Worm (Caenorhabditis elegans) whole organism, L3 larva: Measurements from ENCODE around the gene C06G1.1.

ENCODE experiments used
- R02D3.7 ChIP-seq: fragments of 150-350 bp; optimal IDR thresholded peaks from 2 replicates; lab custom pipeline; 2014; ENCODE audit warnings: missing biosample characterization, missing genetic modification characterization
- ZK546.5 ChIP-seq: sonication (generic microtip); optimal IDR thresholded peaks from 2 replicates; lab custom pipeline; 2017; ENCODE audit warnings: missing biosample characterization, missing genetic modification characterization
- aly-2 ChIP-seq: fragments of 150-350 bp; optimal IDR thresholded peaks from 2 replicates; lab custom pipeline; 2014; ENCODE audit warnings: missing biosample characterization, missing genetic modification characterization
- ama-1 ChIP-seq: fragments of 150-350 bp; optimal IDR thresholded peaks from 2 replicates; lab custom pipeline; 2018
- ceh-16 ChIP-seq: sonication (generic microtip); optimal IDR thresholded peaks from 2 replicates; lab custom pipeline; 2017; ENCODE audit warnings: missing biosample characterization, missing genetic modification characterization
- ceh-28 ChIP-seq: fragments of 150-350 bp; optimal IDR thresholded peaks from 2 replicates; lab custom pipeline; 2014; ENCODE audit warnings: missing biosample characterization, missing genetic modification reagents, missing genetic modification characterization
- ceh-82 ChIP-seq: fragments of 150-350 bp; optimal IDR thresholded peaks from 2 replicates; lab custom pipeline; 2014; ENCODE audit warnings: missing biosample characterization, missing genetic modification characterization
- ceh-9 ChIP-seq: sonication (generic microtip); optimal IDR thresholded peaks from 2 replicates; lab custom pipeline; 2018; ENCODE audit warnings: missing biosample characterization, missing genetic modification characterization
- daf-12 ChIP-seq: fragments of 150-350 bp; optimal IDR thresholded peaks from 2 replicates; lab custom pipeline; 2014; ENCODE audit warnings: missing biosample characterization, missing genetic modification reagents, missing genetic modification characterization
- egl-27 ChIP-seq: sonication (generic microtip); optimal IDR thresholded peaks from 4 replicates; lab custom pipeline; 2017; ENCODE audit warnings: missing biosample characterization, missing genetic modification reagents, missing genetic modification characterization
- egl-5 ChIP-seq: fragments of 150-350 bp; optimal IDR thresholded peaks from 2 replicates; lab custom pipeline; 2017; ENCODE audit warnings: missing biosample characterization, missing genetic modification reagents, missing genetic modification characterization, inconsistent platforms
- elt-1 ChIP-seq: fragments of 150-350 bp; optimal IDR thresholded peaks from 2 replicates; lab custom pipeline; 2014; ENCODE audit warnings: missing biosample characterization, missing genetic modification characterization
- elt-2 ChIP-seq: sonication (generic microtip); optimal IDR thresholded peaks from 2 replicates; lab custom pipeline; 2016; ENCODE audit warnings: missing genetic modification reagents, mild to moderate bottlenecking, missing genetic modification characterization, missing compliant biosample characterization
- elt-3 ChIP-seq, 3 experiments: fragments of 150-350 bp in 1 of 3; sonication (generic microtip) in 2 of 3; optimal IDR thresholded peaks; 2 replicates in 2 of 3; 4 replicates in 1 of 3; lab custom pipeline; 2014 to 2017; ENCODE audit warnings: missing biosample characterization in 3 of 3, missing genetic modification characterization in 3 of 3
- eor-1 ChIP-seq, 2 experiments: fragments of 150-350 bp; optimal IDR thresholded peaks; 2 replicates each; lab custom pipeline; 2014 to 2018; ENCODE audit warnings: missing biosample characterization in 2 of 2, missing genetic modification characterization in 2 of 2
- fkh-10 ChIP-seq: sonication (generic microtip); optimal IDR thresholded peaks from 2 replicates; lab custom pipeline; 2017; ENCODE audit warnings: missing biosample characterization, missing genetic modification reagents, missing genetic modification characterization
- fkh-2 ChIP-seq: fragments of 150-350 bp; optimal IDR thresholded peaks from 2 replicates; lab custom pipeline; 2014; ENCODE audit warnings: missing biosample characterization, missing genetic modification reagents, missing genetic modification characterization
- fos-1 ChIP-seq: fragments of 150-350 bp; optimal IDR thresholded peaks from 2 replicates; lab custom pipeline; 2014; ENCODE audit warnings: missing biosample characterization, missing genetic modification characterization
- hmg-11 ChIP-seq: sonication (generic microtip); optimal IDR thresholded peaks from 2 replicates; lab custom pipeline; 2016; ENCODE audit warnings: missing genetic modification characterization, missing compliant biosample characterization
- jun-1 ChIP-seq: fragments of 150-350 bp; optimal IDR thresholded peaks from 2 replicates; lab custom pipeline; 2014; ENCODE audit warnings: missing biosample characterization, missing genetic modification reagents, missing genetic modification characterization
- lin-15B ChIP-seq: fragments of 150-350 bp; optimal IDR thresholded peaks from 2 replicates; lab custom pipeline; 2014; ENCODE audit warnings: missing biosample characterization, missing genetic modification characterization
- lin-39 ChIP-seq: fragments of 150-350 bp; optimal IDR thresholded peaks from 2 replicates; lab custom pipeline; 2018; ENCODE audit warnings: missing biosample characterization, missing genetic modification reagents, missing genetic modification characterization
- lsy-12 ChIP-seq: sonication (generic microtip); optimal IDR thresholded peaks from 2 replicates; lab custom pipeline; 2016; ENCODE audit warnings: mild to moderate bottlenecking, missing genetic modification characterization, missing compliant biosample characterization
- mdl-1 ChIP-seq: fragments of 150-350 bp; optimal IDR thresholded peaks from 2 replicates; lab custom pipeline; 2014; ENCODE audit warnings: missing biosample characterization, missing genetic modification characterization
- mml-1 ChIP-seq: fragments of 150-350 bp; sonication (generic microtip); optimal IDR thresholded peaks from 3 replicates; lab custom pipeline; 2014; ENCODE audit warnings: missing biosample characterization, missing genetic modification characterization
- nfya-1 ChIP-seq: sonication (generic microtip); optimal IDR thresholded peaks from 2 replicates; lab custom pipeline; 2017; ENCODE audit warnings: missing genetic modification characterization, mild to moderate bottlenecking, missing compliant biosample characterization, antibody characterized with exemption, moderate library complexity; ENCODE audit not compliant: insufficient read depth
- nhr-11 ChIP-seq: fragments of 150-350 bp; optimal IDR thresholded peaks from 2 replicates; lab custom pipeline; 2014; ENCODE audit warnings: missing biosample characterization, missing genetic modification characterization
- nhr-12 ChIP-seq: fragments of 150-350 bp; optimal IDR thresholded peaks from 2 replicates; lab custom pipeline; 2014; ENCODE audit warnings: missing biosample characterization, missing genetic modification characterization
- nhr-23 ChIP-seq: fragments of 150-350 bp; optimal IDR thresholded peaks from 2 replicates; lab custom pipeline; 2014; ENCODE audit warnings: missing biosample characterization, missing genetic modification reagents, missing genetic modification characterization
- nhr-237 ChIP-seq: fragments of 150-350 bp; optimal IDR thresholded peaks from 2 replicates; lab custom pipeline; 2014; ENCODE audit warnings: missing biosample characterization, missing genetic modification characterization
- nhr-25 ChIP-seq: sonication (generic microtip); optimal IDR thresholded peaks from 2 replicates; lab custom pipeline; 2017; ENCODE audit warnings: missing biosample characterization, missing genetic modification characterization
- nhr-28 ChIP-seq: fragments of 150-350 bp; optimal IDR thresholded peaks from 2 replicates; lab custom pipeline; 2014; ENCODE audit warnings: missing biosample characterization, missing genetic modification characterization
- nhr-43 ChIP-seq: sonication (generic microtip); optimal IDR thresholded peaks from 2 replicates; lab custom pipeline; 2016; ENCODE audit warnings: mild to moderate bottlenecking, missing genetic modification characterization, missing compliant biosample characterization; ENCODE audit not compliant: poor library complexity, severe bottlenecking
- nhr-67 ChIP-seq: fragments of 150-350 bp; optimal IDR thresholded peaks from 2 replicates; lab custom pipeline; 2014; ENCODE audit warnings: missing biosample characterization, missing genetic modification characterization
- nhr-76 ChIP-seq: fragments of 150-350 bp; sonication (generic microtip); optimal IDR thresholded peaks from 5 replicates; lab custom pipeline; 2014; ENCODE audit warnings: missing biosample characterization, missing genetic modification characterization
- nhr-77 ChIP-seq: fragments of 150-350 bp; optimal IDR thresholded peaks from 2 replicates; lab custom pipeline; 2014; ENCODE audit warnings: missing biosample characterization, missing genetic modification characterization
- pha-4 ChIP-seq: fragments of 150-350 bp; optimal IDR thresholded peaks from 2 replicates; lab custom pipeline; 2014; ENCODE audit warnings: missing biosample characterization, missing genetic modification reagents, missing genetic modification characterization
- pqm-1 ChIP-seq: fragments of 150-350 bp; optimal IDR thresholded peaks from 2 replicates; lab custom pipeline; 2017; ENCODE audit warnings: missing biosample characterization, missing genetic modification characterization, inconsistent platforms
- sea-2 ChIP-seq: fragments of 150-350 bp; sonication (generic microtip); optimal IDR thresholded peaks from 4 replicates; lab custom pipeline; 2014; ENCODE audit warnings: missing biosample characterization, missing genetic modification reagents, missing genetic modification characterization
- skn-1 ChIP-seq: fragments of 150-350 bp; optimal IDR thresholded peaks from 2 replicates; lab custom pipeline; 2014; ENCODE audit warnings: missing biosample characterization, missing genetic modification characterization
- snpc-4 ChIP-seq: fragments of 150-350 bp; optimal IDR thresholded peaks from 2 replicates; lab custom pipeline; 2014; ENCODE audit warnings: missing biosample characterization, missing genetic modification characterization
- tbx-2 ChIP-seq: sonication (generic microtip); optimal IDR thresholded peaks from 2 replicates; lab custom pipeline; 2016; ENCODE audit warnings: mild to moderate bottlenecking, missing genetic modification characterization, missing compliant biosample characterization
- unc-62 ChIP-seq: fragments of 150-350 bp; sonication (generic microtip); optimal IDR thresholded peaks from 4 replicates; lab custom pipeline; 2014; ENCODE audit warnings: missing biosample characterization, missing genetic modification reagents, missing genetic modification characterization
- zag-1 ChIP-seq: fragments of 150-350 bp; optimal IDR thresholded peaks from 2 replicates; lab custom pipeline; 2014; ENCODE audit warnings: missing biosample characterization, missing genetic modification characterization
- ztf-11 ChIP-seq: fragments of 150-350 bp; optimal IDR thresholded peaks from 2 replicates; lab custom pipeline; 2014; ENCODE audit warnings: missing biosample characterization, missing genetic modification characterization
- ztf-4 ChIP-seq: fragments of 150-350 bp; optimal IDR thresholded peaks from 2 replicates; lab custom pipeline; 2014; ENCODE audit warnings: missing biosample characterization, missing genetic modification characterization

Gene C06G1.1

ce11 chrX:16629773-16630172 lies 3.4 kb upstream of the C06G1.1 start:
- TF ChIP-seq nhr-25 (tag; lab: Kevin White, UChicago) (peak; percentile 32), mdl-1 (tag; lab: Kevin White, UChicago) (no peak)

ce11 chrX:16631847-16632246 lies 1.3 kb upstream of the C06G1.1 start:
- TF ChIP-seq nhr-237 (tag; lab: Kevin White, UChicago), result no peak
- no peak for TF ChIP-seq nhr-23
- no peak for TF ChIP-seq nhr-43 (tag; lab: Kevin White, UChicago)
- TF ChIP-seq R02D3.7 (tag; lab: Kevin White, UChicago), result no peak
- no peak for TF ChIP-seq lin-15B (tag; lab: Kevin White, UChicago)
- TF ChIP-seq ceh-9, result no peak
- no peak for TF ChIP-seq tbx-2

DNA sequence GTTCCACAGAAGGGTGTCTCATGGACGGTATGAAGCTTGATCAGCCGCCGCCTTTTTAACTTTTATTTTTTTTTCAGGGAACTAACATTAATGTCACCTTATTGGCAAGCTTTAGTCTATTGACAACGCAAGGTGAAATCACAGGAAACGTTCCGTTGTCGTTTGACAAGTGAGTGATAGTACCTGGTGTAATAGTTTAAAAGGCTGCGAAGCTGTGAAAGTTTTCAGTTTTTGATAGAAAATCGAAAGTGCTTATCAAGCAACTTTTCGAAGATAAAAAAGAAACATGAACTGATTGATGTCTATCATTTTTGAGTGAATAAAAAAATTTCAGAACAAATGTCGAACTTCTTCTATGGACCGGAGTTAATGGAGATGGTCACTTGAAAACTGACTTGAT lies 951 bp downstream of the C06G1.1 start:
- TF ChIP-seq fkh-10 (GFP tag; lab: Kevin White, UChicago) (no peak), nhr-43 (tag; lab: Kevin White, UChicago) (no peak), fkh-2 (tag; lab: Kevin White, UChicago) (no peak), fos-1 (tag; lab: Kevin White, UChicago) (no peak), ztf-11 (tag; lab: Kevin White, UChicago) (no peak), egl-5 (tag; lab: Kevin White, UChicago) (no peak), ama-1 (lab: Kevin White, UChicago) (no peak), daf-12 (tag; lab: Kevin White, UChicago) (no peak)

ce11 chrX:16634708-16635107 lies 1.6 kb downstream of the C06G1.1 start:
- TF ChIP-seq nhr-67 (tag; lab: Kevin White, UChicago), result no peak
- peak; percentile 12 for TF ChIP-seq lin-15B (tag; lab: Kevin White, UChicago)
- TF ChIP-seq pqm-1 (tag; lab: Kevin White, UChicago), result peak; percentile 61
- peak; percentile 68 for TF ChIP-seq skn-1
- TF ChIP-seq ama-1 (lab: Kevin White, UChicago), result peak; percentile 21
- peak; percentile 54 for TF ChIP-seq sea-2 (GFP tag; lab: Kevin White, UChicago)
- no peak for TF ChIP-seq daf-12 (tag; lab: Kevin White, UChicago)
- TF ChIP-seq tbx-2, result peak; percentile 67
- TF ChIP-seq unc-62 (GFP tag; lab: Kevin White, UChicago), result no peak
- TF ChIP-seq ztf-4 (tag; lab: Kevin White, UChicago), result no peak
- no peak for TF ChIP-seq fkh-10 (GFP tag; lab: Kevin White, UChicago)
- TF ChIP-seq ceh-16 (tag; lab: Kevin White, UChicago), result no peak
- TF ChIP-seq nhr-237 (tag; lab: Kevin White, UChicago), result no peak
- peak; percentile 72 for TF ChIP-seq egl-5 (tag; lab: Kevin White, UChicago)
- no peak for TF ChIP-seq nhr-28 (tag; lab: Kevin White, UChicago)
- peak; percentile 66 for TF ChIP-seq nfya-1 (tag; lab: Kevin White, UChicago)
- no peak for TF ChIP-seq aly-2 (tag; lab: Kevin White, UChicago)
- peak; percentile 38 for TF ChIP-seq nhr-11
- peak; percentile 84 for TF ChIP-seq pha-4 (tag; lab: Kevin White, UChicago)
- TF ChIP-seq ceh-9, result no peak
- peak; percentile 80 for TF ChIP-seq hmg-11
- peak; percentile 41 for TF ChIP-seq snpc-4 (tag; lab: Kevin White, UChicago)
- peak; percentile 29 for TF ChIP-seq egl-27 (tag; lab: Kevin White, UChicago)
- TF ChIP-seq R02D3.7 (tag; lab: Kevin White, UChicago), result peak; percentile 8
- TF ChIP-seq lsy-12 (tag; lab: Kevin White, UChicago), result peak; percentile 78
- peak; percentile 25 for TF ChIP-seq mml-1 (tag; lab: Kevin White, UChicago)
- TF ChIP-seq ZK546.5, result no peak
- peak in 1 of 3 experiments; percentile 54 for TF ChIP-seq elt-3 (tag; optimal IDR thresholded peaks at IDR 0.05; lab: Kevin White, UChicago)
- TF ChIP-seq nhr-77 (tag; lab: Kevin White, UChicago), result no peak
- TF ChIP-seq nhr-43 (tag; lab: Kevin White, UChicago), result peak; percentile 52
- peak; percentile 87 for TF ChIP-seq jun-1
- peak; percentile 78 for TF ChIP-seq nhr-25 (tag; lab: Kevin White, UChicago)
- TF ChIP-seq ceh-82 (tag; lab: Kevin White, UChicago), result peak; percentile 54
- no peak for TF ChIP-seq elt-1 (tag; lab: Kevin White, UChicago)
- peak; percentile 60 for TF ChIP-seq nhr-23
- TF ChIP-seq nhr-12, result no peak
- TF ChIP-seq zag-1, result no peak
- peak; percentile 61 for TF ChIP-seq elt-2 (tag; lab: Kevin White, UChicago)
- no peak for TF ChIP-seq eor-1 (tag; optimal IDR thresholded peaks at IDR 0.05; lab: Kevin White, UChicago)
- TF ChIP-seq ceh-28, result peak; percentile 36
- TF ChIP-seq ztf-11 (tag; lab: Kevin White, UChicago), result no peak
- TF ChIP-seq fos-1 (tag; lab: Kevin White, UChicago), result no peak
- peak; percentile 70 for TF ChIP-seq lin-39 (tag; lab: Kevin White, UChicago)
- TF ChIP-seq mdl-1 (tag; lab: Kevin White, UChicago), result peak; percentile 25
- TF ChIP-seq nhr-76, result no peak
